Worm (Caenorhabditis elegans) whole organism, L4 larva: ENCODE measurements around the gene T09A5.5.

Experiments
- F10B5.3 ChIP-seq: sonication (generic microtip); optimal IDR thresholded peaks from 2 replicates; lab custom pipeline; 2016; ENCODE audit warnings: mild to moderate bottlenecking, missing genetic modification characterization, missing compliant biosample characterization
- aha-1 ChIP-seq: fragments of 150-350 bp; peaks from one replicate; lab custom pipeline; 2014; ENCODE audit warnings: missing biosample characterization, missing genetic modification characterization
- ceh-44 ChIP-seq: fragments of 200-800 bp; sonication (Bioruptor generic); IDR thresholded peaks from 2 replicates; pipeline ENCODE4 v1.3.6; 2022; ENCODE audit warnings: missing genetic modification reagents, missing genetic modification characterization, missing compliant biosample characterization
- ceh-62 ChIP-seq: sonication (generic microtip); optimal IDR thresholded peaks from 2 replicates; lab custom pipeline; 2017; ENCODE audit warnings: missing biosample characterization, missing genetic modification characterization
- ceh-82 ChIP-seq: sonication (generic microtip); optimal IDR thresholded peaks from 2 replicates; lab custom pipeline; 2017; ENCODE audit warnings: missing biosample characterization, missing genetic modification characterization
- dmd-6 ChIP-seq: fragments of 200-800 bp; sonication (Bioruptor generic); IDR thresholded peaks from 2 replicates; pipeline ENCODE4 v1.3.6; 2022; ENCODE audit warnings: missing genetic modification reagents, missing genetic modification characterization, missing compliant biosample characterization
- egl-27 ChIP-seq: sonication (generic microtip); optimal IDR thresholded peaks from 3 replicates; lab custom pipeline; 2017; ENCODE audit warnings: missing biosample characterization, missing genetic modification reagents, missing genetic modification characterization
- nhr-42 ChIP-seq: fragments of 200-800 bp; sonication (Bioruptor generic); IDR thresholded peaks from 2 replicates; pipeline ENCODE4 v1.3.6; 2022; ENCODE audit warnings: missing genetic modification characterization, missing compliant biosample characterization
- nhr-77 ChIP-seq: fragments of 150-350 bp; optimal IDR thresholded peaks from 2 replicates; lab custom pipeline; 2014; ENCODE audit warnings: missing biosample characterization, missing genetic modification characterization
- snpc-4 ChIP-seq: fragments of 150-350 bp; optimal IDR thresholded peaks from 2 replicates; lab custom pipeline; 2014; ENCODE audit warnings: missing biosample characterization, missing genetic modification characterization
- unc-39 ChIP-seq: sonication (generic microtip); optimal IDR thresholded peaks from 2 replicates; lab custom pipeline; 2017; ENCODE audit warnings: missing biosample characterization, missing genetic modification characterization
- ztf-11 ChIP-seq: fragments of 150-350 bp; optimal IDR thresholded peaks from 2 replicates; lab custom pipeline; 2014; ENCODE audit warnings: missing biosample characterization, missing genetic modification characterization

ce11 chrII:7880373-7880862 is 26.8 kb upstream of the T09A5.5 start, which contains the start of gene perm-1:
- no peak for TF ChIP-seq ceh-82 (tag; lab: Kevin White, UChicago)
- no peak for TF ChIP-seq snpc-4 (tag; lab: Kevin White, UChicago)
- no peak for TF ChIP-seq nhr-42 (GFP tag; lab: Robert Waterston, UW)
- TF ChIP-seq dmd-6 (GFP tag; lab: Robert Waterston, UW) = no peak
- no peak for TF ChIP-seq ztf-11 (tag; lab: Kevin White, UChicago)
- no peak for TF ChIP-seq aha-1 (tag; lab: Kevin White, UChicago)
- TF ChIP-seq nhr-77 (tag; lab: Kevin White, UChicago) = no peak
- TF ChIP-seq egl-27 = no peak
- no peak for TF ChIP-seq ceh-44 (GFP tag; lab: Robert Waterston, UW)
- TF ChIP-seq F10B5.3 (tag; lab: Kevin White, UChicago) = no peak
- TF ChIP-seq ceh-62 (tag; lab: Kevin White, UChicago) = no peak
- no peak for TF ChIP-seq unc-39 (tag; lab: Kevin White, UChicago)
